Fruit fly (Drosophila melanogaster) whole organism, embryonic: ENCODE data around the gene Eig71Ec.
A peak's percentile ranks its signal among the peaks of the same experiment; 100 is the strongest.

Source experiments
- Asciz ChIP-seq: fragments of 200-800 bp; sonication (Bioruptor generic); optimal IDR thresholded peaks from 2 replicates; lab custom pipeline; 2017; ENCODE audit warnings: missing biosample characterization, mild to moderate bottlenecking, missing genetic modification characterization, missing genetic modification reagents
- CG12769 ChIP-seq: fragments of 200-800 bp; sonication (Bioruptor generic); optimal IDR thresholded peaks from 2 replicates; lab custom pipeline; 2019; ENCODE audit warnings: missing biosample characterization, mild to moderate bottlenecking, missing genetic modification characterization, moderate library complexity
- CG14014 ChIP-seq: fragments of 200-800 bp; sonication (Bioruptor generic); IDR thresholded peaks from 2 replicates; pipeline ENCODE4 v1.3.6; 2022; ENCODE audit warnings: missing biosample characterization, missing genetic modification characterization
- CG14050 ChIP-seq: fragments of 200-800 bp; sonication (Bioruptor generic); IDR thresholded peaks from 3 replicates; pipeline ENCODE4 v1.3.6; 2022; ENCODE audit warnings: missing biosample characterization, missing genetic modification characterization
- CG15479 ChIP-seq: fragments of 200-800 bp; sonication (Bioruptor generic); optimal IDR thresholded peaks from 3 replicates; lab custom pipeline; 2019; ENCODE audit warnings: missing biosample characterization, mild to moderate bottlenecking, missing genetic modification characterization, moderate library complexity
- CG16813 ChIP-seq: fragments of 200-800 bp; sonication (Bioruptor generic); IDR thresholded peaks from 3 replicates; pipeline ENCODE4 v1.3.6; 2022; ENCODE audit warnings: missing biosample characterization, missing genetic modification characterization; ENCODE audit not compliant: partially characterized antibody
- CG2712 ChIP-seq: fragments of 200-800 bp; optimal IDR thresholded peaks from 3 replicates; lab custom pipeline; 2019; ENCODE audit warnings: missing biosample characterization, mild to moderate bottlenecking, missing genetic modification characterization, moderate library complexity
- CG2889 ChIP-seq: fragments of 200-800 bp; sonication (Bioruptor generic); IDR thresholded peaks from 3 replicates; pipeline ENCODE4 v1.3.6; 2022; ENCODE audit warnings: missing biosample characterization, missing genetic modification characterization
- CG32767 ChIP-seq: fragments of 200-800 bp; sonication (Bioruptor generic); IDR thresholded peaks from 2 replicates; pipeline ENCODE4 v1.3.6; 2022; ENCODE audit warnings: missing biosample characterization, missing genetic modification characterization
- CG3281 ChIP-seq: fragments of 200-800 bp; sonication (Bioruptor generic); optimal IDR thresholded peaks from 3 replicates; lab custom pipeline; 2017; ENCODE audit warnings: missing biosample characterization, mild to moderate bottlenecking, missing genetic modification characterization
- CG42726 ChIP-seq: fragments of 200-800 bp; sonication (Bioruptor generic); IDR thresholded peaks from 2 replicates; pipeline ENCODE4 v1.3.6; 2022; ENCODE audit warnings: missing biosample characterization, missing genetic modification characterization; ENCODE audit not compliant: partially characterized antibody
- CG4360 ChIP-seq: fragments of 200-800 bp; sonication (Bioruptor generic); IDR thresholded peaks from 2 replicates; pipeline ENCODE4 v1.3.6; 2022; ENCODE audit warnings: missing biosample characterization, missing genetic modification characterization
- CG43689 ChIP-seq: fragments of 200-800 bp; sonication (Bioruptor generic); IDR thresholded peaks from 2 replicates; pipeline ENCODE4 v1.3.6; 2022; ENCODE audit warnings: missing biosample characterization, missing genetic modification characterization
- CG6175 ChIP-seq: fragments of 200-800 bp; sonication (Bioruptor generic); IDR thresholded peaks from 3 replicates; pipeline ENCODE4 v1.3.6; 2022; ENCODE audit warnings: missing biosample characterization, missing genetic modification characterization
- CG6689 ChIP-seq: fragments of 200-800 bp; sonication (Bioruptor generic); IDR thresholded peaks from 2 replicates; pipeline ENCODE4 v1.3.6; 2022; ENCODE audit warnings: missing biosample characterization, missing genetic modification characterization
- CG7745 ChIP-seq: fragments of 200-800 bp; sonication (Bioruptor generic); optimal IDR thresholded peaks from 2 replicates; lab custom pipeline; 2018; ENCODE audit warnings: missing biosample characterization, mild to moderate bottlenecking, missing genetic modification characterization, moderate library complexity
- CG7839 ChIP-seq: fragments of 200-800 bp; sonication (Bioruptor generic); optimal IDR thresholded peaks from 3 replicates; lab custom pipeline; 2018; ENCODE audit warnings: missing biosample characterization, mild to moderate bottlenecking, missing genetic modification characterization, moderate library complexity
- CG9932 ChIP-seq: fragments of 200-800 bp; sonication (Bioruptor generic); IDR thresholded peaks from 2 replicates; pipeline ENCODE4 v1.3.6; 2022; ENCODE audit warnings: missing biosample characterization, missing genetic modification characterization
- D ChIP-seq, 2 experiments: fragments of 200-800 bp in 1 of 2; fragments of >200 bp in 1 of 2; sonication (Bioruptor generic) in 1 of 2; optimal IDR thresholded peaks; 2 replicates in 1 of 2; 3 replicates in 1 of 2; lab custom pipeline; 2017; ENCODE audit warnings: mild to moderate bottlenecking in 1 of 2, missing biosample characterization in 1 of 2, missing genetic modification characterization in 1 of 2, missing genetic modification reagents in 1 of 2
- Dek ChIP-seq: fragments of 200-800 bp; sonication (Bioruptor generic); optimal IDR thresholded peaks from 3 replicates; lab custom pipeline; 2019; ENCODE audit warnings: missing biosample characterization, mild to moderate bottlenecking, missing genetic modification characterization, moderate library complexity
- Dll ChIP-seq: fragments of 200-800 bp; sonication (Bioruptor generic); IDR thresholded peaks from 4 replicates; pipeline ENCODE4 v1.3.6; 2022; ENCODE audit warnings: missing biosample characterization, missing genetic modification characterization; ENCODE audit not compliant: partially characterized antibody
- Elba2 ChIP-seq: fragments of 200-800 bp; sonication (Bioruptor generic); optimal IDR thresholded peaks from 3 replicates; lab custom pipeline; 2016; ENCODE audit warnings: missing biosample characterization, missing genetic modification characterization
- Hr78 ChIP-seq, 2 experiments: fragments of 200-800 bp in 1 of 2; fragments of >200 bp in 1 of 2; sonication (Bioruptor generic) in 1 of 2; optimal IDR thresholded peaks; 2 replicates each; lab custom pipeline; 2017 to 2019; ENCODE audit warnings: missing biosample characterization in 2 of 2, missing genetic modification characterization in 2 of 2, mild to moderate bottlenecking in 1 of 2, moderate library complexity in 1 of 2
- Lpt ChIP-seq: fragments of >200 bp; optimal IDR thresholded peaks from 2 replicates; lab custom pipeline; 2018; ENCODE audit warnings: missing biosample characterization, missing genetic modification characterization
- Med ChIP-seq: fragments of 200-800 bp; sonication (Bioruptor generic); peaks from one replicate; lab custom pipeline; 2016; ENCODE audit warnings: missing biosample characterization, missing genetic modification characterization, mild to moderate bottlenecking, inconsistent platforms, moderate library complexity
- Trl ChIP-seq, 3 experiments: fragments of >200 bp in 2 of 3; fragments of 200-800 bp in 1 of 3; sonication (Bioruptor generic) in 1 of 3; optimal IDR thresholded peaks; 2 replicates in 1 of 3; 3 replicates in 2 of 3; lab custom pipeline; 2016 to 2017; ENCODE audit warnings: missing biosample characterization in 1 of 3, missing genetic modification characterization in 1 of 3
- ash1 ChIP-seq: fragments of 200-800 bp; sonication (Bioruptor generic); optimal IDR thresholded peaks from 2 replicates; lab custom pipeline; 2018; ENCODE audit warnings: missing biosample characterization, mild to moderate bottlenecking, missing genetic modification characterization
- br ChIP-seq: fragments of >200 bp; optimal IDR thresholded peaks from 2 replicates; lab custom pipeline; 2017
- cato ChIP-seq: fragments of 200-800 bp; sonication (Bioruptor generic); optimal IDR thresholded peaks from 2 replicates; lab custom pipeline; 2016; ENCODE audit warnings: missing biosample characterization, missing genetic modification characterization, borderline replicate concordance
- chn ChIP-seq: fragments of 200-800 bp; sonication (Bioruptor generic); optimal IDR thresholded peaks from 2 replicates; lab custom pipeline; 2016; ENCODE audit warnings: missing biosample characterization, missing genetic modification characterization
- dati ChIP-seq: fragments of 200-800 bp; sonication (Bioruptor generic); IDR thresholded peaks from 2 replicates; pipeline ENCODE4 v1.3.6; 2022; ENCODE audit warnings: missing biosample characterization, missing genetic modification characterization
- dmrt11E ChIP-seq: fragments of 200-800 bp; sonication (Bioruptor generic); optimal IDR thresholded peaks from 3 replicates; lab custom pipeline; 2018; ENCODE audit warnings: missing biosample characterization, mild to moderate bottlenecking, missing genetic modification characterization, moderate library complexity
- ems ChIP-seq: fragments of 200-800 bp; sonication (Bioruptor generic); optimal IDR thresholded peaks from 3 replicates; lab custom pipeline; 2016; ENCODE audit warnings: missing biosample characterization, missing genetic modification characterization
- gce ChIP-seq: fragments of 200-800 bp; sonication (Bioruptor generic); IDR thresholded peaks from 3 replicates; pipeline ENCODE4 v1.3.6; 2022; ENCODE audit warnings: missing biosample characterization, missing genetic modification characterization
- gcm2 ChIP-seq: fragments of 200-800 bp; sonication (Bioruptor generic); optimal IDR thresholded peaks from 2 replicates; lab custom pipeline; 2016; ENCODE audit warnings: missing biosample characterization, missing genetic modification characterization
- gt ChIP-seq: fragments of 200-800 bp; sonication (Bioruptor generic); IDR thresholded peaks from 2 replicates; pipeline ENCODE4 v1.3.6; 2022; ENCODE audit warnings: missing biosample characterization, missing genetic modification characterization
- jumu ChIP-seq: fragments of 200-800 bp; sonication (Bioruptor generic); optimal IDR thresholded peaks from 3 replicates; lab custom pipeline; 2016; ENCODE audit warnings: missing biosample characterization, missing genetic modification characterization
- lmd ChIP-seq: fragments of 200-800 bp; sonication (Bioruptor generic); IDR thresholded peaks from 2 replicates; pipeline ENCODE4 v1.3.6; 2022; ENCODE audit warnings: missing biosample characterization, missing genetic modification characterization
- lov ChIP-seq, 2 experiments: fragments of 200-800 bp in 1 of 2; fragments of >200 bp in 1 of 2; sonication (Bioruptor generic) in 1 of 2; IDR thresholded peaks in 1 of 2; optimal IDR thresholded peaks in 1 of 2; 2 replicates in 1 of 2; 3 replicates in 1 of 2; pipeline versions ENCODE4 v1.3.6 to Lab custom; 2017 to 2022; ENCODE audit warnings: missing biosample characterization in 1 of 2, missing genetic modification characterization in 1 of 2
- nerfin-2 ChIP-seq: fragments of 200-800 bp; sonication (Bioruptor generic); IDR thresholded peaks from 2 replicates; pipeline ENCODE4 v1.3.6; 2022; ENCODE audit warnings: missing biosample characterization, missing genetic modification characterization; ENCODE audit not compliant: partially characterized antibody
- nom ChIP-seq: fragments of 200-800 bp; sonication (Bioruptor generic); optimal IDR thresholded peaks from 2 replicates; lab custom pipeline; 2017; ENCODE audit warnings: missing biosample characterization, missing genetic modification characterization, mild to moderate bottlenecking, moderate library complexity, missing genetic modification reagents
- oc ChIP-seq: fragments of 200-800 bp; sonication (Bioruptor generic); optimal IDR thresholded peaks from 2 replicates; lab custom pipeline; 2018; ENCODE audit warnings: missing biosample characterization, mild to moderate bottlenecking, missing genetic modification characterization, moderate library complexity
- pan ChIP-seq, 4 experiments: fragments of >200 bp in 3 of 4; fragments of 200-800 bp in 1 of 4; sonication (Bioruptor generic) in 1 of 4; optimal IDR thresholded peaks in 3 of 4; IDR thresholded peaks in 1 of 4; 2 replicates each; pipeline versions ENCODE4 v1.3.6 to Lab custom; 2017 to 2022; ENCODE audit warnings: missing biosample characterization in 2 of 4, missing genetic modification characterization in 2 of 4, mixed read lengths in 1 of 4
- ro ChIP-seq: fragments of 200-800 bp; sonication (Bioruptor generic); IDR thresholded peaks from 2 replicates; pipeline ENCODE4 v1.3.6; 2022; ENCODE audit warnings: missing biosample characterization, missing genetic modification characterization
- sens ChIP-seq: fragments of 200-800 bp; sonication (Bioruptor generic); peaks from one replicate; lab custom pipeline; 2016; ENCODE audit warnings: missing biosample characterization, missing genetic modification characterization
- sima ChIP-seq: fragments of 200-800 bp; sonication (Bioruptor generic); optimal IDR thresholded peaks from 2 replicates; lab custom pipeline; 2016; ENCODE audit warnings: missing biosample characterization, missing genetic modification characterization
- slp2 ChIP-seq: fragments of 200-800 bp; sonication (Bioruptor generic); optimal IDR thresholded peaks from 2 replicates; lab custom pipeline; 2016; ENCODE audit warnings: missing biosample characterization, missing genetic modification characterization

The Eig71Ec gene

DNA sequence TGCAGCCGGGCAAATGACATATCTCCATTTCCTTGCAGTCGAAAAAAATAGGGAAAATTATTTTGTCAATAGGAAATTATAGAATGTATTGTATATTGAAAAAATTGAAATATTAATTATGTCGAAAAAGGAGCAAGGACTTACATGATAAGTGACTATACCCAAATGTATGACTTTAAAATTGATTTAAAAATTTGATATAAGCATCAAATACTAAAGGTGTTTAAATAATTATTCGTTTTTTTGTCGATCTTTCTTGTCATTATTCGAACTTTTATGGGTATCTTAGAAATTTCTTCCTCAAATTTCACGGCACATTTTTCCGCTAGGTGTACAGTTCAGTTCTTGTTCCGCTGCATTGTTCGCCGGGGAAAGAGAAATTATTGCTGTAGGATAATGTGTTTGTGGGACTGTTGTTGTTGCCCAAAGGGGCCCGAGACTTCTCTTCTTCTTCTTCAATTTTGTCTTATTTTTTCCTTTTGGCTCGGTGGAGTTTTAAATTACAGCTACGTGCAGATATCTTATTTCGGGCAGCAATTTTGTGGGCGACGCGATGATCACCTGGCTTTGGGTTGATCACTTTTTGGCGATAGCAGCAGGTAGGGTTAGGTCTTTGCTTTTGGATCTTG lies 48.4 kb upstream of the Eig71Ec start (continued):
- TF ChIP-seq gce (GFP tag; lab: Robert Waterston, UW) (no peak), Dek (tag; lab: Kevin White, UChicago) (no peak), dati (no peak), Hr78 (GFP tag; optimal IDR thresholded peaks at IDR 0.05; lab: Kevin White, UChicago) (no peak), D (optimal IDR thresholded peaks at IDR 0.05; lab: Kevin White, UChicago) (no peak), D (GFP tag; optimal IDR thresholded peaks at IDR 0.05; lab: Kevin White, UChicago) (peak; percentile 19), chn (GFP tag; lab: Kevin White, UChicago) (no peak), ro (GFP tag; lab: Robert Waterston, UW) (no peak), oc (tag; lab: Kevin White, UChicago) (no peak), cato (GFP tag; lab: Kevin White, UChicago) (no peak), Lpt (GFP tag; lab: Kevin White, UChicago) (no peak), gt (no peak), ems (no peak), br (no peak), CG42726 (GFP tag; lab: Robert Waterston, UW) (no peak), nerfin-2 (GFP tag; lab: Robert Waterston, UW) (no peak), CG7745 (tag; lab: Kevin White, UChicago) (no peak), slp2 (GFP tag; lab: Kevin White, UChicago) (no peak), CG3281 (GFP tag; lab: Kevin White, UChicago) (no peak), CG12769 (no peak), pan (optimal IDR thresholded peaks at IDR 0.05; lab: Kevin White, UChicago) (no peak), pan (GFP tag; optimal IDR thresholded peaks at IDR 0.05 in 1 of 2, IDR thresholded peaks at IDR 0.05 in 1 of 2) (no peak), CG32767 (GFP tag; lab: Robert Waterston, UW) (peak; percentile 23; the same call in 1 of the 2 replicates), Asciz (GFP tag; lab: Kevin White, UChicago) (no peak), Med (no peak), jumu (GFP tag; lab: Kevin White, UChicago) (no peak), sima (GFP tag; lab: Kevin White, UChicago) (no peak), dmrt11E (peak; percentile 96), CG14014 (GFP tag; lab: Robert Waterston, UW) (no peak), nom (GFP tag; lab: Kevin White, UChicago) (no peak), CG4360 (peak; percentile 95), CG2889 (GFP tag; lab: Robert Waterston, UW) (no peak), CG16813 (no peak), CG7839 (tag; lab: Kevin White, UChicago) (peak; percentile 57)

- peak; percentile 83 to 93 for TF ChIP-seq Trl (optimal IDR thresholded peaks at IDR 0.05; lab: Kevin White, UChicago)
- TF ChIP-seq Trl (GFP tag; optimal IDR thresholded peaks at IDR 0.05; lab: Kevin White, UChicago) = no peak
- TF ChIP-seq lov (optimal IDR thresholded peaks at IDR 0.05; lab: Kevin White, UChicago) = no peak
- 0 out of 3 replicates have a peak, but pooled peaks have one; percentile 3 for TF ChIP-seq lov (GFP tag; IDR thresholded peaks at IDR 0.05; lab: Robert Waterston, UW)
- TF ChIP-seq CG4360 = 0 out of 2 replicates have a peak, but pooled peaks have one; percentile 28
- peak; percentile 93 for TF ChIP-seq D (optimal IDR thresholded peaks at IDR 0.05; lab: Kevin White, UChicago)
- TF ChIP-seq D (GFP tag; optimal IDR thresholded peaks at IDR 0.05; lab: Kevin White, UChicago) = no peak
- TF ChIP-seq CG2712 (tag; lab: Kevin White, UChicago) = no peak
- no peak for TF ChIP-seq CG14050 (GFP tag; lab: Robert Waterston, UW)
- TF ChIP-seq lmd = no peak
- no peak for TF ChIP-seq CG43689 (GFP tag; lab: Robert Waterston, UW)
- peak; percentile 23 for TF ChIP-seq ash1 (GFP tag; lab: Kevin White, UChicago)
- no peak for TF ChIP-seq CG6689 (GFP tag; lab: Robert Waterston, UW)
- 0 out of 2 replicates have a peak, but pooled peaks have one; percentile 5 for TF ChIP-seq CG9932 (GFP tag; lab: Robert Waterston, UW)
- TF ChIP-seq Elba2 (GFP tag; lab: Kevin White, UChicago) = no peak
- no peak for TF ChIP-seq Dek (tag; lab: Kevin White, UChicago)
- no peak for TF ChIP-seq CG6175 (GFP tag; lab: Robert Waterston, UW)
- no peak for TF ChIP-seq gcm2 (GFP tag; lab: Kevin White, UChicago)
- TF ChIP-seq sens (GFP tag; lab: Kevin White, UChicago) = peak; percentile 68
- peak; percentile 70 for TF ChIP-seq CG15479 (GFP tag; lab: Kevin White, UChicago)
- peak; percentile 46; the same call in 1 of the 4 replicates for TF ChIP-seq Dll (GFP tag; lab: Robert Waterston, UW)
Observed at dm6 chr3L:15699626-15700337, 47.7 kb upstream of the Eig71Ec start, which contains the start of gene comm2. TSS of gene comm2 (minus strand) at chr3L:15699850.
